Fruit fly (Drosophila melanogaster): Measurements from ENCODE around the gene CG17242.

Gene CG17242

DNA sequence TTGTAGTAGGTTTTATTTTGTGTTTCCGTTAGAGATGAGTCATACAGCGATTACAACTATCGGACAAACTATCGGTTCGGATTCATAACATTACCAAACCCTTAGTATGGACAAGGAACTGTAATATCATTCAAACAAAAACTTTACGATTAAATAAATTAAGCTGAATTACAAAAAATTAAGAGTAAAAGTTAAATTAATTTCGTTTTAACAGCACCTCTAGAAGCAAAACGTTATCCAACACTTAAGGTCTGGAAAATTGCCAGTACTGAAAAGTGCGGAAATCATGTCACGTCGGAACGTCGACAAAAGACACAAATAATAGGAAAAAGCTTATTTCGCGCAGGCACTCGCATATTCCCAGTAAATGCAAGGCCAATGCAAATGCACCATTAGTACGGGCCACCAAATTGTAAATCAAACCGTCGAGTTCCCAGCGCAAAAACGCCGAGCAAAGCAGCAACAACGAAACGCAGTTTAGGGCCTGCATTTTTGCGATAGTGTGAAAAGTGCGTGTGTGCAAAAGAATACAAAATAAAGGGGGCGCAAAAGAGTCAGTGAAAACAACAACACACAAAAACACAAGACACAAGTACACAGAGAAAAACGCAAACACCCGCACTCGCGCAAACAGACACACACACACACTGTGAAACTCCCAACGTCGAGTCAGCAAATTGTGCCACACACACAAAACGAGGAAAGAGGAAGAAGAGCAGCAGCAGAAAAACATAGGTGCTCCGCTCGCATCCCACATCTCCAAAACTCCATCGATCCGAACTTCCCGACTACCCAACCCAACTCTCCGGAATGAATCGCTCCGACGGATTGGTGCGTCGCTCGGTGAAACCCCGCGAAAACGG is 42.5 kb downstream of the CG17242 start, which contains the start of the genes CG15387 and sau (continued):
- peak; percentile 92 for TF ChIP-seq Ets97D (GFP tag; optimal IDR thresholded peaks at IDR 0.05)
- TF ChIP-seq CG1792 (GFP tag; optimal IDR thresholded peaks at IDR 0.05) = peak; percentile 77
- peak; percentile 76 for TF ChIP-seq Gug (GFP tag; IDR thresholded peaks at IDR 0.05)
- TF ChIP-seq TFAM (GFP tag; optimal IDR thresholded peaks at IDR 0.05) = peak; percentile 24
- peak; percentile 72 for TF ChIP-seq fd3F (GFP tag; optimal IDR thresholded peaks at IDR 0.05)
- peak; percentile 77 for TF ChIP-seq Hmx (GFP tag; optimal IDR thresholded peaks at IDR 0.05)
- TF ChIP-seq otp (GFP tag; IDR thresholded peaks at IDR 0.05) = peak; percentile 78
- TF ChIP-seq al (GFP tag; IDR thresholded peaks at IDR 0.05) = peak; percentile 79
- TF ChIP-seq CG6175 (GFP tag; IDR thresholded peaks at IDR 0.05) = peak; percentile 11; the same call in 1 of the 3 replicates
- peak; percentile 88 for TF ChIP-seq pho (GFP tag; optimal IDR thresholded peaks at IDR 0.05)
- peak; percentile 60 for TF ChIP-seq CG10274 (GFP tag; optimal IDR thresholded peaks at IDR 0.05)
- peak; percentile 83 for TF ChIP-seq CG18262 (tag; optimal IDR thresholded peaks at IDR 0.05)
- TF ChIP-seq wek (GFP tag; optimal IDR thresholded peaks at IDR 0.05) = peak; percentile 48
- TF ChIP-seq CG17385 (GFP tag; optimal IDR thresholded peaks at IDR 0.05) = peak; percentile 79
- TF ChIP-seq CG17912 (GFP tag; optimal IDR thresholded peaks at IDR 0.05) = peak; percentile 69
- 0 out of 3 replicates have a peak, but pooled peaks have one; percentile 76 for TF ChIP-seq CG2199 (GFP tag; IDR thresholded peaks at IDR 0.05)
- TF ChIP-seq knrl (GFP tag; IDR thresholded peaks at IDR 0.05; ENCODE audit: partially characterized antibody) = peak; percentile 92
- peak; percentile 64 for TF ChIP-seq wor (GFP tag; IDR thresholded peaks at IDR 0.05)
- no peak for TF ChIP-seq Dfd (GFP tag; optimal IDR thresholded peaks at IDR 0.05)
- TF ChIP-seq CG15696 (tag; optimal IDR thresholded peaks at IDR 0.05) = peak; percentile 86
- peak; percentile 41; the same call in 1 of the 2 replicates for TF ChIP-seq Poxn (GFP tag; IDR thresholded peaks at IDR 0.05)
- TF ChIP-seq tgo (GFP tag; IDR thresholded peaks at IDR 0.05) = peak; percentile 86
- peak; percentile 16 for TF ChIP-seq Dp (GFP tag; optimal IDR thresholded peaks at IDR 0.05)
- peak; percentile 73 for TF ChIP-seq exex (tag; optimal IDR thresholded peaks at IDR 0.05)
- TF ChIP-seq peb (GFP tag; IDR thresholded peaks at IDR 0.05) = peak; percentile 55; the same call in 1 of the 2 replicates
- TF ChIP-seq CG12299 (tag; optimal IDR thresholded peaks at IDR 0.05) = peak; percentile 86
- TF ChIP-seq CG15514 (GFP tag; optimal IDR thresholded peaks at IDR 0.05) = peak; percentile 86
- no peak for TF ChIP-seq D (optimal IDR thresholded peaks at IDR 0.05)
- TF ChIP-seq D (GFP tag; optimal IDR thresholded peaks at IDR 0.05) = peak; percentile 67
- TF ChIP-seq caup (GFP tag; optimal IDR thresholded peaks at IDR 0.05; ENCODE audit: severe bottlenecking) = peak; percentile 88
- peak; percentile 94 for TF ChIP-seq sna (GFP tag; IDR thresholded peaks at IDR 0.05; ENCODE audit: partially characterized antibody)
- peak; percentile 90 for TF ChIP-seq lbe (GFP tag; optimal IDR thresholded peaks at IDR 0.05)
- no peak for TF ChIP-seq hkb (optimal IDR thresholded peaks at IDR 0.05)
- TF ChIP-seq hkb (GFP tag; IDR thresholded peaks at IDR 0.05) = peak; percentile 86
- TF ChIP-seq BtbVII (GFP tag; optimal IDR thresholded peaks at IDR 0.05) = peak; percentile 72
- peak; percentile 90 for TF ChIP-seq CHES-1-like (GFP tag; optimal IDR thresholded peaks at IDR 0.05)
- peak; percentile 79 for TF ChIP-seq CG2889 (GFP tag; IDR thresholded peaks at IDR 0.05)
- TF ChIP-seq CG31388 (GFP tag; optimal IDR thresholded peaks at IDR 0.05) = peak; percentile 73
- peak; percentile 93 for TF ChIP-seq hbn (GFP tag; IDR thresholded peaks at IDR 0.05; ENCODE audit: partially characterized antibody)
- peak; percentile 93 for TF ChIP-seq CG8944 (GFP tag; optimal IDR thresholded peaks at IDR 0.05)
- no peak for TF ChIP-seq Doc2 (GFP tag; IDR thresholded peaks at IDR 0.05)
- TF ChIP-seq HmgZ (tag; optimal IDR thresholded peaks at IDR 0.05) = peak; percentile 93
- peak; percentile 42 for TF ChIP-seq MESR4 (GFP tag; optimal IDR thresholded peaks at IDR 0.05)
- peak; percentile 90 for TF ChIP-seq CG18599 (GFP tag; optimal IDR thresholded peaks at IDR 0.05)
- TF ChIP-seq inv (GFP tag; IDR thresholded peaks at IDR 0.05; ENCODE audit: partially characterized antibody) = peak; percentile 90
- TF ChIP-seq cwo (GFP tag; optimal IDR thresholded peaks at IDR 0.05) = peak; percentile 65
- TF ChIP-seq Chrac-16 (GFP tag; optimal IDR thresholded peaks at IDR 0.05) = peak; percentile 91
- no peak; the same call in 1 of the 2 replicates for TF ChIP-seq GATAe (GFP tag; conservative IDR thresholded peaks at IDR 0.05)

Measured in whole organism, embryonic.